Worm (Caenorhabditis elegans) whole organism, midembryonic: ENCODE data around the gene cey-4.

ENCODE experiments used
- T22C8.4 ChIP-seq: fragments of 200-800 bp; sonication (Bioruptor generic); IDR thresholded peaks from 2 replicates; pipeline ENCODE4 v1.3.6; 2022; ENCODE audit warnings: missing genetic modification characterization, missing compliant biosample characterization
- cog-1 ChIP-seq: sonication (generic microtip); optimal IDR thresholded peaks from 2 replicates; lab custom pipeline; 2016; ENCODE audit warnings: missing genetic modification characterization, missing compliant biosample characterization
- flt-1 ChIP-seq: fragments of 200-800 bp; sonication (Bioruptor generic); IDR thresholded peaks from 2 replicates; pipeline ENCODE4 v1.3.6; 2022; ENCODE audit warnings: missing genetic modification characterization, missing compliant biosample characterization
- klf-2 ChIP-seq: fragments of 200-800 bp; sonication (Bioruptor generic); conservative IDR thresholded peaks from 2 replicates; pipeline ENCODE4 v1.3.6; 2022; ENCODE audit warnings: missing genetic modification reagents, missing genetic modification characterization, missing compliant biosample characterization
- med-1 ChIP-seq: sonication (generic microtip); optimal IDR thresholded peaks from 2 replicates; lab custom pipeline; 2017; ENCODE audit warnings: missing genetic modification characterization, mild to moderate bottlenecking, missing compliant biosample characterization, antibody characterized with exemption, missing genetic modification reagents; ENCODE audit not compliant: insufficient read depth
- ref-1 ChIP-seq: fragments of 200-800 bp; sonication (Bioruptor generic); conservative IDR thresholded peaks from 2 replicates; pipeline ENCODE4 v1.3.6; 2022; ENCODE audit warnings: missing genetic modification reagents, missing genetic modification characterization, missing compliant biosample characterization
- tab-1 ChIP-seq: fragments of 200-800 bp; sonication (Bioruptor generic); IDR thresholded peaks from 2 replicates; pipeline ENCODE4 v1.3.6; 2022; ENCODE audit warnings: missing genetic modification characterization, missing compliant biosample characterization
- ztf-23 ChIP-seq: fragments of 200-800 bp; sonication (Bioruptor generic); IDR thresholded peaks from 2 replicates; pipeline ENCODE4 v1.3.6; 2022; ENCODE audit warnings: missing genetic modification reagents, missing genetic modification characterization, missing compliant biosample characterization
- ztf-29 ChIP-seq: fragments of 200-800 bp; sonication (Bioruptor generic); IDR thresholded peaks from 2 replicates; pipeline ENCODE4 v1.3.6; 2022; ENCODE audit warnings: missing genetic modification reagents, missing genetic modification characterization, missing compliant biosample characterization

The cey-4 gene

ce11 chrIII:10880083-10880482, 11.6 kb upstream of the cey-4 start, which contains the start of gene C44B9.3:
TSS of gene C44B9.3 (minus strand) at chrIII:10880183.
- TF ChIP-seq ref-1 (GFP tag; lab: Robert Waterston, UW) (no peak), flt-1 (GFP tag; lab: Robert Waterston, UW) (no peak), med-1 (GFP tag; lab: Kevin White, UChicago) (no peak), T22C8.4 (GFP tag; lab: Robert Waterston, UW) (no peak), ztf-23 (GFP tag; lab: Robert Waterston, UW) (no peak), tab-1 (no peak), cog-1 (tag; lab: Kevin White, UChicago) (no peak), klf-2 (no peak), ztf-29 (GFP tag; lab: Robert Waterston, UW) (no peak)

ce11 chrIII:10877542-10877941, 9.0 kb upstream of the cey-4 start:
- no peak for TF ChIP-seq cog-1 (tag; lab: Kevin White, UChicago)
- TF ChIP-seq klf-2 = no peak
- TF ChIP-seq T22C8.4 (GFP tag; lab: Robert Waterston, UW) = no peak
- TF ChIP-seq tab-1 = no peak
- no peak for TF ChIP-seq ztf-23 (GFP tag; lab: Robert Waterston, UW)
- no peak for TF ChIP-seq ztf-29 (GFP tag; lab: Robert Waterston, UW)
- no peak for TF ChIP-seq flt-1 (GFP tag; lab: Robert Waterston, UW)
- TF ChIP-seq med-1 (GFP tag; lab: Kevin White, UChicago) = no peak
- no peak for TF ChIP-seq ref-1 (GFP tag; lab: Robert Waterston, UW)

ce11 chrIII:10875132-10875531, 6.6 kb upstream of the cey-4 start, which contains the start of gene C44B9.2:
TSS of gene C44B9.2 (plus strand) at chrIII:10875432.
- TF ChIP-seq tab-1 (no peak), klf-2 (no peak), cog-1 (tag; lab: Kevin White, UChicago) (no peak), ztf-29 (GFP tag; lab: Robert Waterston, UW) (no peak), ref-1 (GFP tag; lab: Robert Waterston, UW) (no peak), ztf-23 (GFP tag; lab: Robert Waterston, UW) (no peak), med-1 (GFP tag; lab: Kevin White, UChicago) (no peak), T22C8.4 (GFP tag; lab: Robert Waterston, UW) (no peak), flt-1 (GFP tag; lab: Robert Waterston, UW) (no peak)

- TF ChIP-seq ztf-23 (GFP tag; lab: Robert Waterston, UW) (no peak), cog-1 (tag; lab: Kevin White, UChicago) (no peak), tab-1 (no peak), ztf-29 (GFP tag; lab: Robert Waterston, UW) (no peak), klf-2 (no peak), ref-1 (GFP tag; lab: Robert Waterston, UW) (no peak), T22C8.4 (GFP tag; lab: Robert Waterston, UW) (no peak), med-1 (GFP tag; lab: Kevin White, UChicago) (no peak), flt-1 (GFP tag; lab: Robert Waterston, UW) (no peak)
Observed at ce11 chrIII:10870814-10871213, 2.3 kb upstream of the cey-4 start.

- TF ChIP-seq tab-1 = no peak
- no peak for TF ChIP-seq flt-1 (GFP tag; lab: Robert Waterston, UW)
- no peak for TF ChIP-seq T22C8.4 (GFP tag; lab: Robert Waterston, UW)
- no peak for TF ChIP-seq ref-1 (GFP tag; lab: Robert Waterston, UW)
- no peak for TF ChIP-seq klf-2
- TF ChIP-seq ztf-23 (GFP tag; lab: Robert Waterston, UW) = no peak
- no peak for TF ChIP-seq ztf-29 (GFP tag; lab: Robert Waterston, UW)
- TF ChIP-seq med-1 (GFP tag; lab: Kevin White, UChicago) = no peak
- no peak for TF ChIP-seq cog-1 (tag; lab: Kevin White, UChicago)
Observed at ce11 chrIII:10870161-10870560, 1.7 kb upstream of the cey-4 start.

ce11 chrIII:10869595-10869994, 1.1 kb upstream of the cey-4 start:
- TF ChIP-seq ztf-23 (GFP tag; lab: Robert Waterston, UW) (no peak), ref-1 (GFP tag; lab: Robert Waterston, UW) (no peak), flt-1 (GFP tag; lab: Robert Waterston, UW) (no peak), med-1 (GFP tag; lab: Kevin White, UChicago) (no peak), klf-2 (no peak), ztf-29 (GFP tag; lab: Robert Waterston, UW) (no peak), tab-1 (no peak), cog-1 (tag; lab: Kevin White, UChicago) (no peak), T22C8.4 (GFP tag; lab: Robert Waterston, UW) (no peak)

- TF ChIP-seq ref-1 (GFP tag; lab: Robert Waterston, UW) (no peak), flt-1 (GFP tag; lab: Robert Waterston, UW) (no peak), tab-1 (no peak), med-1 (GFP tag; lab: Kevin White, UChicago) (no peak), klf-2 (no peak), cog-1 (tag; lab: Kevin White, UChicago) (no peak), ztf-29 (GFP tag; lab: Robert Waterston, UW) (no peak), T22C8.4 (GFP tag; lab: Robert Waterston, UW) (no peak), ztf-23 (GFP tag; lab: Robert Waterston, UW) (no peak)
Observed at ce11 chrIII:10867086-10867485, 1.4 kb downstream of the cey-4 start.

- peak; percentile 84 for TF ChIP-seq T22C8.4 (GFP tag; lab: Robert Waterston, UW)
- TF ChIP-seq cog-1 (tag; lab: Kevin White, UChicago) = no peak
Observed at ce11 chrIII:10861375-10861774, 7.1 kb downstream of the cey-4 start.

- TF ChIP-seq tab-1 (no peak), flt-1 (GFP tag; lab: Robert Waterston, UW) (no peak), ztf-23 (GFP tag; lab: Robert Waterston, UW) (no peak), ztf-29 (GFP tag; lab: Robert Waterston, UW) (no peak), med-1 (GFP tag; lab: Kevin White, UChicago) (no peak)
Observed at ce11 chrIII:10857984-10858383, 10.5 kb downstream of the cey-4 start, which contains the start of gene oxi-1. TSS of gene oxi-1 (plus strand) at chrIII:10858284.
